Worm (Caenorhabditis elegans): ENCODE results near the gene dyf-4.

The dyf-4 gene

DNA sequence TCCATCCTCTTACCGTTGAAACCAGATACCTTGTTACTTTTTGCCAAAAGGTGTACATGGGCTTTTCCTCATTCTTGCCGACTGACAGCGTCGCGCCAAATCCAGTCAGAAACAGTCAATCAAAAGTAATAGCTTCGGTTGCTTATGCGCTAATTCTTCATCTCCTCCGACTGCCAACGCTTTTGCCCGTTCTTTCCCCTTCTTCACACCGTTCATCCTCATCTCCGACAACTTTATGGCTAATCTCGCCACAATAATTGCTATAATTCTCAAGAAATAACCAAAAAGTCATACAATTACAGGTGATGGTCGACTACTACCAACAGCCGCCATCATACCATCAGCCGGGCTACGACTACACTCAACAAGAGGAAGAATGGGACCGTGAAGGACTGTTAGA is 47.4 kb downstream of the dyf-4 start, which contains the start of gene atn-1:
atn-1 (plus strand) TSS at position 301 of the 400 bp plus-strand sequence.
- no peak for TF ChIP-seq vab-7 (GFP tag; IDR thresholded peaks at IDR 0.05)
- no peak for TF ChIP-seq pqm-1 (tag; optimal IDR thresholded peaks at IDR 0.05)
- TF ChIP-seq aha-1 (tag), result peak; percentile 59
- peak in 1 of 2 experiments; percentile 41 for TF ChIP-seq unc-62 (GFP tag; optimal IDR thresholded peaks at IDR 0.05 in 1 of 2)
- TF ChIP-seq unc-62 (tag; optimal IDR thresholded peaks at IDR 0.05), result no peak

DNA sequence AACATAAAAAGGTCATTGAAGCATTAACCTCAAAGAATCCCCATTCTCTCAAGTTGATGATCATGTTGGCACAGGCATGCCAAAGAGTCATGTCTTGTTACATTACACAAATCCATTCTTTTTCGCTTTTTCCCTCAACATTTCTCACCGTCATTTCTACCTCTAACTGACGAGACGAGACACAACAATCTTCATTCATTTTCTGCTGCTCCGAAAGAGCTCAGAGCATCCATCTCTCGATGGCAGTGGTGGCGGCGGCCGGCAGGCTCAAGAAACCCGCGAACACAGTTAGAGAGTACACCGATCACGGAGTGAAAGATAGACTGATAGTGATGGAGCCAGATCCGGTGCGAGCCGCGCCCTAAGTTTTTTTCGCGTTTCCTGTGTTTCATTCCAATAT is 48.4 kb downstream of the dyf-4 start:
- TF ChIP-seq nhr-77 (tag; optimal IDR thresholded peaks at IDR 0.05), result no peak
- no peak for TF ChIP-seq T26A8.4 (GFP tag; IDR thresholded peaks at IDR 0.05)
- TF ChIP-seq lin-39 (tag; optimal IDR thresholded peaks at IDR 0.05), result no peak
- no peak for TF ChIP-seq ceh-20 (GFP tag; IDR thresholded peaks at IDR 0.05)
- no peak for TF ChIP-seq snpc-1.2 (GFP tag; IDR thresholded peaks at IDR 0.05)
- TF ChIP-seq unc-62 (GFP tag; optimal IDR thresholded peaks at IDR 0.05 in 1 of 2), result peak in 1 of 2 experiments; percentile 65
- TF ChIP-seq unc-62 (tag; optimal IDR thresholded peaks at IDR 0.05), result no peak
- TF ChIP-seq egl-27 (tag; optimal IDR thresholded peaks at IDR 0.05), result no peak
- peak; percentile 44; the same call in 1 of the 2 replicates for TF ChIP-seq madf-9 (GFP tag; conservative IDR thresholded peaks at IDR 0.05)
- TF ChIP-seq gei-8 (GFP tag; optimal IDR thresholded peaks at IDR 0.05), result no peak
- TF ChIP-seq php-3 (GFP tag; IDR thresholded peaks at IDR 0.05), result no peak
- TF ChIP-seq ceh-62 (tag; optimal IDR thresholded peaks at IDR 0.05), result no peak
- no peak for TF ChIP-seq nhr-102 (tag; optimal IDR thresholded peaks at IDR 0.05)
- TF ChIP-seq mdt-29 (GFP tag; IDR thresholded peaks at IDR 0.05), result no peak
- TF ChIP-seq tag-97 (GFP tag; IDR thresholded peaks at IDR 0.05), result no peak
- TF ChIP-seq nhr-11 (tag; optimal IDR thresholded peaks at IDR 0.05), result peak; percentile 41
- TF ChIP-seq daf-16 (GFP tag; optimal IDR thresholded peaks at IDR 0.05), result peak in 1 of 2 experiments; percentile 12
- no peak for TF ChIP-seq daf-16 (tag; optimal IDR thresholded peaks at IDR 0.05)
- TF ChIP-seq hlh-11 (tag; optimal IDR thresholded peaks at IDR 0.05), result peak; percentile 50
- 0 out of 2 replicates have a peak, but pooled peaks have one; percentile 34 for TF ChIP-seq zfp-3 (GFP tag; conservative IDR thresholded peaks at IDR 0.05)
- no peak for TF ChIP-seq daf-19 (GFP tag; conservative IDR thresholded peaks at IDR 0.05)
- no peak for TF ChIP-seq aly-2 (tag; optimal IDR thresholded peaks at IDR 0.05)
- no peak for TF ChIP-seq nhr-76 (tag; optimal IDR thresholded peaks at IDR 0.05)
- TF ChIP-seq nhr-237 (tag; optimal IDR thresholded peaks at IDR 0.05), result no peak
- peak; percentile 54 for TF ChIP-seq set-16 (GFP tag; IDR thresholded peaks at IDR 0.05)
- 0 out of 2 replicates have a peak, but pooled peaks have one; percentile 10 for TF ChIP-seq ctbp-1 (GFP tag; IDR thresholded peaks at IDR 0.05)

DNA sequence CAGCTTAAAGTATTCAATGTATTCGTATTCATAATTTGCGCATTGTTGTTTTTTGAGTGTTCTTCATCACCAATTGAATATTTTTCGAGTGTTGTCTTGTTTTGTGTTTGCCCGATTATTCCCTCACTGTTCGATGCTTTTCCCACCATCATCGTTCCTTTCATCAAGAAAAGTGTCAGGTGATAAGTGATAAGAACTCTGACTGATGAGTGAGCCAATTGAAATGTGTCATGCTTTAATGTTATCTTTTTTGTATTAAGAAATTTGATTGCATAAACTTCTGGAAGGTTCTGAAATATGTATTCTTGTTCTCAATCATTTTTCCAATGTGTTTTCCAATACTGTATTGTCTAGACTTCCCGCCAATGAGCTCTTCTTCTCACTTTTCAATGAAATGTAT is 50.2 kb downstream of the dyf-4 start:
- TF ChIP-seq php-3 (GFP tag; IDR thresholded peaks at IDR 0.05) (peak; percentile 25; the same call in 1 of the 2 replicates), lim-7 (GFP tag; IDR thresholded peaks at IDR 0.05) (no peak), ama-1 (optimal IDR thresholded peaks at IDR 0.05) (no peak), hlh-30 (tag; optimal IDR thresholded peaks at IDR 0.05; ENCODE audit: insufficient read depth) (peak; percentile 75), mxl-3 (GFP tag; optimal IDR thresholded peaks at IDR 0.05) (no peak), lin-1 (GFP tag; IDR thresholded peaks at IDR 0.05) (no peak), T20F7.1 (GFP tag; optimal IDR thresholded peaks at IDR 0.05) (peak; percentile 48), tag-97 (GFP tag; IDR thresholded peaks at IDR 0.05) (no peak), ztf-11 (tag; optimal IDR thresholded peaks at IDR 0.05) (no peak), hlh-11 (tag; optimal IDR thresholded peaks at IDR 0.05) (peak; percentile 80), mep-1 (tag; optimal IDR thresholded peaks at IDR 0.05) (peak; percentile 46), dve-1 (tag; optimal IDR thresholded peaks at IDR 0.05; ENCODE audit: insufficient read depth) (peak; percentile 76), mdt-29 (GFP tag; IDR thresholded peaks at IDR 0.05) (peak; percentile 32; the same call in 1 of the 2 replicates), unc-62 (GFP tag; optimal IDR thresholded peaks at IDR 0.05 in 1 of 2) (no peak), unc-62 (tag; optimal IDR thresholded peaks at IDR 0.05) (no peak), lir-3 (tag; optimal IDR thresholded peaks at IDR 0.05) (no peak), nhr-10 (tag; optimal IDR thresholded peaks at IDR 0.05) (no peak), snpc-4 (tag; optimal IDR thresholded peaks at IDR 0.05) (no peak), nhr-237 (tag; optimal IDR thresholded peaks at IDR 0.05) (no peak), nhr-28 (tag; optimal IDR thresholded peaks at IDR 0.05) (peak; percentile 62), sdz-12 (GFP tag; optimal IDR thresholded peaks at IDR 0.05) (no peak), unc-130 (GFP tag; optimal IDR thresholded peaks at IDR 0.05) (no peak), daf-16 (GFP tag; optimal IDR thresholded peaks at IDR 0.05) (no peak), daf-16 (tag; optimal IDR thresholded peaks at IDR 0.05) (peak; percentile 88), hmg-1.1 (GFP tag; IDR thresholded peaks at IDR 0.05) (no peak), aha-1 (tag) (peak; percentile 90), ceh-62 (tag; optimal IDR thresholded peaks at IDR 0.05) (no peak), dmd-9 (GFP tag; IDR thresholded peaks at IDR 0.05) (no peak), pqm-1 (tag; optimal IDR thresholded peaks at IDR 0.05) (peak; percentile 78), dmd-6 (GFP tag; IDR thresholded peaks at IDR 0.05) (peak; percentile 72), hif-1 (tag; optimal IDR thresholded peaks at IDR 0.05) (no peak)
